Worm (Caenorhabditis elegans) whole organism, L3 larva: Measurements from ENCODE around the gene T20B12.5.
A peak's percentile ranks its signal among the peaks of the same experiment; 100 is the strongest.

ENCODE experiments used
- R02D3.7 ChIP-seq: fragments of 150-350 bp; optimal IDR thresholded peaks from 2 replicates; lab custom pipeline; 2014; ENCODE audit warnings: missing biosample characterization, missing genetic modification characterization
- ZK546.5 ChIP-seq: sonication (generic microtip); optimal IDR thresholded peaks from 2 replicates; lab custom pipeline; 2017; ENCODE audit warnings: missing biosample characterization, missing genetic modification characterization
- aly-2 ChIP-seq: fragments of 150-350 bp; optimal IDR thresholded peaks from 2 replicates; lab custom pipeline; 2014; ENCODE audit warnings: missing biosample characterization, missing genetic modification characterization
- ama-1 ChIP-seq: fragments of 150-350 bp; optimal IDR thresholded peaks from 2 replicates; lab custom pipeline; 2018
- ceh-16 ChIP-seq: sonication (generic microtip); optimal IDR thresholded peaks from 2 replicates; lab custom pipeline; 2017; ENCODE audit warnings: missing biosample characterization, missing genetic modification characterization
- ceh-28 ChIP-seq: fragments of 150-350 bp; optimal IDR thresholded peaks from 2 replicates; lab custom pipeline; 2014; ENCODE audit warnings: missing biosample characterization, missing genetic modification reagents, missing genetic modification characterization
- ceh-82 ChIP-seq: fragments of 150-350 bp; optimal IDR thresholded peaks from 2 replicates; lab custom pipeline; 2014; ENCODE audit warnings: missing biosample characterization, missing genetic modification characterization
- ceh-9 ChIP-seq: sonication (generic microtip); optimal IDR thresholded peaks from 2 replicates; lab custom pipeline; 2018; ENCODE audit warnings: missing biosample characterization, missing genetic modification characterization
- daf-12 ChIP-seq: fragments of 150-350 bp; optimal IDR thresholded peaks from 2 replicates; lab custom pipeline; 2014; ENCODE audit warnings: missing biosample characterization, missing genetic modification reagents, missing genetic modification characterization
- egl-27 ChIP-seq: sonication (generic microtip); optimal IDR thresholded peaks from 4 replicates; lab custom pipeline; 2017; ENCODE audit warnings: missing biosample characterization, missing genetic modification reagents, missing genetic modification characterization
- elt-1 ChIP-seq: fragments of 150-350 bp; optimal IDR thresholded peaks from 2 replicates; lab custom pipeline; 2014; ENCODE audit warnings: missing biosample characterization, missing genetic modification characterization
- elt-2 ChIP-seq: sonication (generic microtip); optimal IDR thresholded peaks from 2 replicates; lab custom pipeline; 2016; ENCODE audit warnings: missing genetic modification reagents, mild to moderate bottlenecking, missing genetic modification characterization, missing compliant biosample characterization
- elt-3 ChIP-seq, 3 experiments: fragments of 150-350 bp in 1 of 3; sonication (generic microtip) in 2 of 3; optimal IDR thresholded peaks; 2 replicates in 2 of 3; 4 replicates in 1 of 3; lab custom pipeline; 2014 to 2017; ENCODE audit warnings: missing biosample characterization in 3 of 3, missing genetic modification characterization in 3 of 3
- eor-1 ChIP-seq, 2 experiments: fragments of 150-350 bp; optimal IDR thresholded peaks; 2 replicates each; lab custom pipeline; 2014 to 2018; ENCODE audit warnings: missing biosample characterization in 2 of 2, missing genetic modification characterization in 2 of 2
- fkh-10 ChIP-seq: sonication (generic microtip); optimal IDR thresholded peaks from 2 replicates; lab custom pipeline; 2017; ENCODE audit warnings: missing biosample characterization, missing genetic modification reagents, missing genetic modification characterization
- fkh-2 ChIP-seq: fragments of 150-350 bp; optimal IDR thresholded peaks from 2 replicates; lab custom pipeline; 2014; ENCODE audit warnings: missing biosample characterization, missing genetic modification reagents, missing genetic modification characterization
- fos-1 ChIP-seq: fragments of 150-350 bp; optimal IDR thresholded peaks from 2 replicates; lab custom pipeline; 2014; ENCODE audit warnings: missing biosample characterization, missing genetic modification characterization
- hmg-11 ChIP-seq: sonication (generic microtip); optimal IDR thresholded peaks from 2 replicates; lab custom pipeline; 2016; ENCODE audit warnings: missing genetic modification characterization, missing compliant biosample characterization
- jun-1 ChIP-seq: fragments of 150-350 bp; optimal IDR thresholded peaks from 2 replicates; lab custom pipeline; 2014; ENCODE audit warnings: missing biosample characterization, missing genetic modification reagents, missing genetic modification characterization
- lin-39 ChIP-seq: fragments of 150-350 bp; optimal IDR thresholded peaks from 2 replicates; lab custom pipeline; 2018; ENCODE audit warnings: missing biosample characterization, missing genetic modification reagents, missing genetic modification characterization
- lsy-12 ChIP-seq: sonication (generic microtip); optimal IDR thresholded peaks from 2 replicates; lab custom pipeline; 2016; ENCODE audit warnings: mild to moderate bottlenecking, missing genetic modification characterization, missing compliant biosample characterization
- mml-1 ChIP-seq: fragments of 150-350 bp; sonication (generic microtip); optimal IDR thresholded peaks from 3 replicates; lab custom pipeline; 2014; ENCODE audit warnings: missing biosample characterization, missing genetic modification characterization
- nfya-1 ChIP-seq: sonication (generic microtip); optimal IDR thresholded peaks from 2 replicates; lab custom pipeline; 2017; ENCODE audit warnings: missing genetic modification characterization, mild to moderate bottlenecking, missing compliant biosample characterization, antibody characterized with exemption, moderate library complexity; ENCODE audit not compliant: insufficient read depth
- nhr-11 ChIP-seq: fragments of 150-350 bp; optimal IDR thresholded peaks from 2 replicates; lab custom pipeline; 2014; ENCODE audit warnings: missing biosample characterization, missing genetic modification characterization
- nhr-23 ChIP-seq: fragments of 150-350 bp; optimal IDR thresholded peaks from 2 replicates; lab custom pipeline; 2014; ENCODE audit warnings: missing biosample characterization, missing genetic modification reagents, missing genetic modification characterization
- nhr-237 ChIP-seq: fragments of 150-350 bp; optimal IDR thresholded peaks from 2 replicates; lab custom pipeline; 2014; ENCODE audit warnings: missing biosample characterization, missing genetic modification characterization
- nhr-25 ChIP-seq: sonication (generic microtip); optimal IDR thresholded peaks from 2 replicates; lab custom pipeline; 2017; ENCODE audit warnings: missing biosample characterization, missing genetic modification characterization
- nhr-28 ChIP-seq: fragments of 150-350 bp; optimal IDR thresholded peaks from 2 replicates; lab custom pipeline; 2014; ENCODE audit warnings: missing biosample characterization, missing genetic modification characterization
- nhr-43 ChIP-seq: sonication (generic microtip); optimal IDR thresholded peaks from 2 replicates; lab custom pipeline; 2016; ENCODE audit warnings: mild to moderate bottlenecking, missing genetic modification characterization, missing compliant biosample characterization; ENCODE audit not compliant: poor library complexity, severe bottlenecking
- nhr-67 ChIP-seq: fragments of 150-350 bp; optimal IDR thresholded peaks from 2 replicates; lab custom pipeline; 2014; ENCODE audit warnings: missing biosample characterization, missing genetic modification characterization
- nhr-76 ChIP-seq: fragments of 150-350 bp; sonication (generic microtip); optimal IDR thresholded peaks from 5 replicates; lab custom pipeline; 2014; ENCODE audit warnings: missing biosample characterization, missing genetic modification characterization
- nhr-77 ChIP-seq: fragments of 150-350 bp; optimal IDR thresholded peaks from 2 replicates; lab custom pipeline; 2014; ENCODE audit warnings: missing biosample characterization, missing genetic modification characterization
- pha-4 ChIP-seq: fragments of 150-350 bp; optimal IDR thresholded peaks from 2 replicates; lab custom pipeline; 2014; ENCODE audit warnings: missing biosample characterization, missing genetic modification reagents, missing genetic modification characterization
- pqm-1 ChIP-seq: fragments of 150-350 bp; optimal IDR thresholded peaks from 2 replicates; lab custom pipeline; 2017; ENCODE audit warnings: missing biosample characterization, missing genetic modification characterization, inconsistent platforms
- skn-1 ChIP-seq: fragments of 150-350 bp; optimal IDR thresholded peaks from 2 replicates; lab custom pipeline; 2014; ENCODE audit warnings: missing biosample characterization, missing genetic modification characterization
- snpc-4 ChIP-seq: fragments of 150-350 bp; optimal IDR thresholded peaks from 2 replicates; lab custom pipeline; 2014; ENCODE audit warnings: missing biosample characterization, missing genetic modification characterization
- tbx-2 ChIP-seq: sonication (generic microtip); optimal IDR thresholded peaks from 2 replicates; lab custom pipeline; 2016; ENCODE audit warnings: mild to moderate bottlenecking, missing genetic modification characterization, missing compliant biosample characterization
- unc-39 ChIP-seq: sonication (generic microtip); optimal IDR thresholded peaks from 4 replicates; lab custom pipeline; 2017; ENCODE audit warnings: missing biosample characterization, missing genetic modification characterization
- unc-62 ChIP-seq: fragments of 150-350 bp; sonication (generic microtip); optimal IDR thresholded peaks from 4 replicates; lab custom pipeline; 2014; ENCODE audit warnings: missing biosample characterization, missing genetic modification reagents, missing genetic modification characterization
- zag-1 ChIP-seq: fragments of 150-350 bp; optimal IDR thresholded peaks from 2 replicates; lab custom pipeline; 2014; ENCODE audit warnings: missing biosample characterization, missing genetic modification characterization
- ztf-11 ChIP-seq: fragments of 150-350 bp; optimal IDR thresholded peaks from 2 replicates; lab custom pipeline; 2014; ENCODE audit warnings: missing biosample characterization, missing genetic modification characterization
- ztf-4 ChIP-seq: fragments of 150-350 bp; optimal IDR thresholded peaks from 2 replicates; lab custom pipeline; 2014; ENCODE audit warnings: missing biosample characterization, missing genetic modification characterization

The T20B12.5 gene

DNA sequence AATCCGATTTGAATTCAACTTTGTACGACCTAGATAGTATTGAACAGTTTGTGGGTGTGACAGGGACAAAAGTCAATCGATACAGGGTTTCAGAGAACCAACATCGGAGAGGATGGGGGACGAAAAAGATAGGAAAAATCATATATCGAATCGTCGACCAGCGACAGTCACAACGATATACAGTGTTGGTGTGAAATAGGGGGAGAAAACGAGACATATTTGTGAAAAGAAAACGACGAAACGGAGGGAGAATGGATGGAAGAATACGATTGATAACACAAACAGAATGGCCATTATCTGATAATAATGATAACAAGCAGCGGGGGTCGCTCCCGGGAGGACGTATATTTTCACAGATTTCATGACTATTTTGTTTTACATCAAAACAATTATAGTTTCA is 8.5 kb upstream of the T20B12.5 start:
- TF ChIP-seq eor-1 (tag; optimal IDR thresholded peaks at IDR 0.05; lab: Kevin White, UChicago) (no peak), nfya-1 (tag; lab: Kevin White, UChicago) (no peak), hmg-11 (no peak), ceh-82 (no peak), nhr-11 (tag; lab: Kevin White, UChicago) (no peak), daf-12 (no peak), nhr-77 (tag; lab: Kevin White, UChicago) (no peak), aly-2 (no peak), skn-1 (tag; lab: Kevin White, UChicago) (no peak), zag-1 (tag; lab: Kevin White, UChicago) (no peak), ceh-16 (tag; lab: Kevin White, UChicago) (no peak), fkh-2 (no peak), ztf-4 (tag; lab: Kevin White, UChicago) (no peak), ceh-9 (no peak), fkh-10 (GFP tag; lab: Kevin White, UChicago) (no peak), ztf-11 (tag; lab: Kevin White, UChicago) (no peak), nhr-25 (tag; lab: Kevin White, UChicago) (peak; percentile 14), pha-4 (tag; lab: Kevin White, UChicago) (no peak), nhr-28 (no peak), elt-1 (tag; lab: Kevin White, UChicago) (no peak), unc-39 (tag; lab: Kevin White, UChicago) (no peak), nhr-67 (tag; lab: Kevin White, UChicago) (no peak), lsy-12 (tag; lab: Kevin White, UChicago) (no peak), tbx-2 (tag; lab: Kevin White, UChicago) (no peak), nhr-23 (peak; percentile 62), ZK546.5 (tag; lab: Kevin White, UChicago) (no peak), elt-2 (tag; lab: Kevin White, UChicago) (peak; percentile 86), R02D3.7 (tag; lab: Kevin White, UChicago) (peak; percentile 14), pqm-1 (no peak), lin-39 (tag; lab: Kevin White, UChicago) (no peak), nhr-43 (tag; lab: Kevin White, UChicago) (no peak), nhr-76 (tag; lab: Kevin White, UChicago) (no peak), nhr-237 (tag; lab: Kevin White, UChicago) (no peak), elt-3 (tag; optimal IDR thresholded peaks at IDR 0.05; lab: Kevin White, UChicago) (peak in 2 of 3 experiments; percentile 44 to 91), ceh-28 (tag; lab: Kevin White, UChicago) (peak; percentile 65), mml-1 (tag; lab: Kevin White, UChicago) (peak; percentile 11), ama-1 (lab: Kevin White, UChicago) (peak; percentile 83), jun-1 (tag; lab: Kevin White, UChicago) (no peak), egl-27 (tag; lab: Kevin White, UChicago) (no peak), snpc-4 (tag; lab: Kevin White, UChicago) (no peak), fos-1 (tag; lab: Kevin White, UChicago) (no peak), unc-62 (GFP tag; lab: Kevin White, UChicago) (no peak)
- TF ChIP-seq, all 47 proteins: peak for 8

DNA sequence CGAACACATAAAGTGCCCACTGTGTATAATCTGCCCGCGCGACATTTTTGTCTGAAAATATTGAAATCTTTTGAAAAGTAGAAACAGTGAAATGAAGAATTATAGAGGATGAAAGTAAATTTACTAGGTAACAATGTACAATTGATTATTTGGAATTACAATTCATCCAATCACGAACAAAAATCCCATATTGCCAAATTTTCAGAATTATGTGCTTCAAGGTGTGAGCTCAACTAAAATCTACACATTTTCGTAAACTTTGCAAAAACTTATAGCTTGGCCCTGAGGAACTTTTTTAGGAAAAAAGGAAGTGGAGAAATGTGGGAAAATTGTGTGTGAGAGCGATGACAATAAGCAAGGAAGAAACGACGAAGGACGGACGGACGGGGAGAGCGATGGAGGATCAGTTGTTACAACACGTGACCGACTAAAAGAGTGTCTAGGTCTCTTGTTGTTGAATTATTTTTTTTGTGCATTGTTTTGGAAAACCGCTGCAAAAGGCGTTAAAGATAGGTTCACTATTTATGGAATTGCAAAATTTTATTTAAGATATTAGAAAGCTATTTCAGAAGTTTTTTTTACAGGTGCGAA is 7.9 kb upstream of the T20B12.5 start, which contains the start of gene mml-1:
mml-1 (minus strand) TSS at position 51 of the 591 bp plus-strand sequence.
- peak; percentile 66 for TF ChIP-seq ama-1 (lab: Kevin White, UChicago)
- no peak for TF ChIP-seq ceh-82
- TF ChIP-seq fkh-2, result no peak
- TF ChIP-seq nhr-11 (tag; lab: Kevin White, UChicago), result no peak
- TF ChIP-seq lsy-12 (tag; lab: Kevin White, UChicago), result peak; percentile 24
- peak; percentile 17 for TF ChIP-seq nfya-1 (tag; lab: Kevin White, UChicago)
- no peak for TF ChIP-seq nhr-67 (tag; lab: Kevin White, UChicago)
- TF ChIP-seq pqm-1, result no peak
